Worm (Caenorhabditis elegans): ENCODE data around the gene oac-39.

DNA sequence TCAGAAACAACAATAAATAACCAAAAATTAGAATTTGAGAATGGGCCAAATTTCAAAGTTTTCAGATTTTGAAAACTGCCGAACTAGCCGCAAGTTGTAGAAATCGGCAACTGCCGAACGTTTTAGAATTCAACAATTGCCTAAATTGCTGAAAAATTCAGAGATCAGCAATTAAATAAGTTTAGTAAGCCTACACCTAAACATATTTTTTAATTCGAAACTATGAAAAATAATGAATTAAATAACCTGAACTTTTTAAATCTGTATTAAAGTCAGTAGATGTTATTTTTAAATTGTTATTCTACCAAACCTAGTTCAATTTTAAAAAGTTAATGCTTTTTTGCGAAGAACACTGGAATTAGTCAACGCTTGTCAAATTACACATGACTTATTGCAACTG is 7.2 kb upstream of the oac-39 start, which contains the start of gene nhr-204:
- TF ChIP-seq unc-62 (GFP tag; optimal IDR thresholded peaks at IDR 0.05) (no peak), ztf-4 (tag; optimal IDR thresholded peaks at IDR 0.05) (no peak), nhr-28 (tag; optimal IDR thresholded peaks at IDR 0.05) (no peak), nhr-76 (tag; optimal IDR thresholded peaks at IDR 0.05) (no peak), R02D3.7 (tag; optimal IDR thresholded peaks at IDR 0.05) (no peak), nhr-25 (tag; optimal IDR thresholded peaks at IDR 0.05) (no peak), snpc-4 (tag; optimal IDR thresholded peaks at IDR 0.05) (no peak), ama-1 (optimal IDR thresholded peaks at IDR 0.05) (no peak), zag-1 (tag; optimal IDR thresholded peaks at IDR 0.05) (no peak), lin-39 (tag; optimal IDR thresholded peaks at IDR 0.05) (no peak), jun-1 (tag; optimal IDR thresholded peaks at IDR 0.05) (no peak), skn-1 (tag; optimal IDR thresholded peaks at IDR 0.05) (no peak)

All from whole organism, L3 larva.